Worm (Caenorhabditis elegans): ENCODE results near the gene T01C3.2.

Gene T01C3.2

ce11 chrV:14990843-14991242 lies at the start of gene T01C3.2, which contains the start of gene cdt-2:
Gene T01C3.2 (plus strand): TSS chrV:14991168.
Gene cdt-2 (minus strand): TSS chrV:14991126.
- TF ChIP-seq F52B5.7 (tag; optimal IDR thresholded peaks at IDR 0.05) (no peak), hlh-26 (GFP tag; conservative IDR thresholded peaks at IDR 0.05) (no peak), ztf-6 (GFP tag; IDR thresholded peaks at IDR 0.05) (no peak), sptf-2 (GFP tag; optimal IDR thresholded peaks at IDR 0.05) (no peak), attf-5 (GFP tag; optimal IDR thresholded peaks at IDR 0.05) (no peak), attf-3 (GFP tag; conservative IDR thresholded peaks at IDR 0.05) (peak; percentile 91), ztf-25 (GFP tag; IDR thresholded peaks at IDR 0.05) (no peak), efl-1 (GFP tag; optimal IDR thresholded peaks at IDR 0.05) (peak; percentile 32), mes-4 (tag; optimal IDR thresholded peaks at IDR 0.05) (no peak), K12H6.12 (tag; optimal IDR thresholded peaks at IDR 0.05) (no peak), T07F8.4 (tag; optimal IDR thresholded peaks at IDR 0.05) (no peak)

DNA sequence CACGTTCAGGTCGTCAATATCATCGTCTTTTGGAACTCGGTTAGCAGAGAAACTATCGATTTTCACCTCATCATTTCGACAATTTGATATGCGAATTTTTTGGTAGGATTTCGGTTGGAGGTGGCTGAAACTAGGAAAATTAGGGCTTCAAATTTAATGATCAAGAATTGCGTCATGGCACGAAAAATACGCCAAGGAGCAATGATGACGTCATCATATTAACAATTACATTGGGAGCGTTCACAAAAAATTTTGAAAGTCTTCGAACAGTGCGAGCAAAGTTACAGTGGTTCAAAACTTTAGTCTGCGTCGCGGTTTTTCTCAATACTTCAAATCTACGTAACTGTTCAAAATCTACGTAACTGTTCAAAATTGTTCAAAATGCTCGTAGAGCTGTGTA lies 48.1 kb upstream of the T01C3.2 start:
- TF ChIP-seq egl-18 (GFP tag; IDR thresholded peaks at IDR 0.05) (no peak), ekl-4 (GFP tag; IDR thresholded peaks at IDR 0.05) (no peak), snpc-4 (GFP tag; optimal IDR thresholded peaks at IDR 0.05) (no peak), snpc-4 (tag; optimal IDR thresholded peaks at IDR 0.05) (no peak), rpc-1 (optimal IDR thresholded peaks at IDR 0.05) (no peak), rpc-1 (tag; optimal IDR thresholded peaks at IDR 0.05) (no peak), repo-1 (tag; optimal IDR thresholded peaks at IDR 0.05) (no peak), ceh-58 (GFP tag; IDR thresholded peaks at IDR 0.05) (no peak), lsy-27 (tag; optimal IDR thresholded peaks at IDR 0.05; ENCODE audit: borderline replicate concordance, insufficient read depth) (no peak), die-1 (tag; optimal IDR thresholded peaks at IDR 0.05) (no peak), cebp-1 (GFP tag; IDR thresholded peaks at IDR 0.05) (no peak), cebp-1 (tag; optimal IDR thresholded peaks at IDR 0.05) (no peak), ztf-18 (tag; optimal IDR thresholded peaks at IDR 0.05) (no peak), madf-3 (GFP tag; IDR thresholded peaks at IDR 0.05) (no peak), F37B4.10 (GFP tag; IDR thresholded peaks at IDR 0.05) (no peak)

- TF ChIP-seq ztf-6 (GFP tag; IDR thresholded peaks at IDR 0.05), result no peak
- TF ChIP-seq F52B5.7 (tag; optimal IDR thresholded peaks at IDR 0.05), result no peak
- TF ChIP-seq tlf-1 (GFP tag; optimal IDR thresholded peaks at IDR 0.05), result no peak
- no peak for TF ChIP-seq lir-1 (GFP tag; conservative IDR thresholded peaks at IDR 0.05)
These were observed 47.2 kb upstream of the T01C3.2 start for ce11 chrV:14943774-14944173.

DNA sequence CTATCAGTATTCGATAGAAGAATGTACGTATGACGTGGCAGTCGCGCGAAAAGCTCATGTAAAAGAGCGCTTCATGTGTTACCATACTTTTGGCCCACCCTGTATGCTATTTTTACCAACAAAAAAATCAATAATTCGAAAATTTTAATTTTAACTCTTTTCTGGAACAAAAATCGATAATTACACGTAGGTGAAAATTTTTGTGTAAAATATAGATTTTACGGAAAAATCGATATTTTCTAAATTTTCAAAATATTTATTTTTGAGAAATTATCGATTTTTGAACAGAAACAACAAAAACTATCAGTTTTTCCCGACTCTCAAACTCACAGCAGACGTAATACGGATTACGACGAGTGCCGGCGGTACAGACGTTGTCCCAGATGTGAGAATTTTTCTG lies 45.8 kb upstream of the T01C3.2 start:
- TF ChIP-seq sptf-2 (GFP tag; optimal IDR thresholded peaks at IDR 0.05), result no peak
- TF ChIP-seq mcd-1 (GFP tag; IDR thresholded peaks at IDR 0.05), result no peak
- TF ChIP-seq zim-3 (tag; optimal IDR thresholded peaks at IDR 0.05), result no peak
- TF ChIP-seq lin-40 (tag; optimal IDR thresholded peaks at IDR 0.05), result no peak
- no peak for TF ChIP-seq ztf-28 (GFP tag; IDR thresholded peaks at IDR 0.05)
- TF ChIP-seq tlf-1 (GFP tag; optimal IDR thresholded peaks at IDR 0.05), result no peak
- no peak for TF ChIP-seq unc-130 (GFP tag; optimal IDR thresholded peaks at IDR 0.05)
- TF ChIP-seq let-607 (tag; optimal IDR thresholded peaks at IDR 0.05), result no peak
- no peak for TF ChIP-seq K11D2.4 (GFP tag; IDR thresholded peaks at IDR 0.05)
- TF ChIP-seq nhr-27 (tag; optimal IDR thresholded peaks at IDR 0.05), result no peak
- TF ChIP-seq hlh-12 (tag; optimal IDR thresholded peaks at IDR 0.05), result no peak
- TF ChIP-seq egl-44 (GFP tag; IDR thresholded peaks at IDR 0.05), result no peak
- TF ChIP-seq rpc-1 (optimal IDR thresholded peaks at IDR 0.05), result no peak
- TF ChIP-seq rpc-1 (tag; optimal IDR thresholded peaks at IDR 0.05), result no peak
- TF ChIP-seq nfya-1 (tag; optimal IDR thresholded peaks at IDR 0.05; ENCODE audit: borderline replicate concordance, insufficient read depth), result no peak
- no peak for TF ChIP-seq nhr-90 (tag; optimal IDR thresholded peaks at IDR 0.05)
- no peak for TF ChIP-seq lsl-1 (GFP tag; optimal IDR thresholded peaks at IDR 0.05)
- no peak for TF ChIP-seq ceh-100 (GFP tag; IDR thresholded peaks at IDR 0.05)

All from whole organism, young adult.